Fruit fly (Drosophila melanogaster): Measurements from ENCODE around the gene eIF4H1.
A peak's percentile ranks its signal among the peaks of the same experiment; 100 is the strongest.

eIF4H1 gene

DNA sequence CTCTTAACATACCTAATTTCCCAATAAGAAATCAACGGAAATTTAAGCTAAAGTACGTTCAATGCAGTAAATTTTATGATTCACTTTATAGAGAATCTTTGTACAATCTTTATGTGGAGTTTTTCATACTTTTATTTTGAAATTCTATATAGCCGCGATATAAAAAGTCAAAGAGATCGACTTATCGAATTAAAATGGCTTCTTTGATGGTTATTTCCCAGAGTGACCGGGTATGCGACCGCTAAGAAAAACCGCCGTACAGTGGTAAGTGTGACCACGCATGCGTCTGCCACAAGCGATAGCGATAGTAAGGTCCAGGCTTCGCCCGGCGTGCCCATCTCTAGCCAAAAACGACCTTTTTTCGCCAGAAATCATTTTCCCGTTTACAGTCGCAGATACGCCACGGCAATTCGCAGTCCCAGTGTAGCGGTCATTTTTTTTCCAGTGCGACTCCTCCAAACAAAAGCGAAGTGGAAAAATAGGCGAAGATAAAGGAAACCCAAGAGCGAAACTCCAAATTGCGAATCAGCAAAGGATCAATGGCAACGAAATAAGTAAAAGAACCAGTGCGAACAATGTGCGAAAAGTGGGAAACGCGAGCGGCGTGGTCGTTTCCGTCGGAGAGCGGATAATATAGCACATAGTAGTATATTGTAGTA is 25.9 kb upstream of the eIF4H1 start, which contains the start of gene hang (continued):
- TF ChIP-seq H2.0 (GFP tag; IDR thresholded peaks at IDR 0.05) (peak; percentile 28; the same call in 1 of the 2 replicates), CG14710 (tag; optimal IDR thresholded peaks at IDR 0.05) (peak; percentile 93), NFAT (GFP tag; IDR thresholded peaks at IDR 0.05) (peak; percentile 66), CG2120 (GFP tag; optimal IDR thresholded peaks at IDR 0.05) (peak; percentile 49), Mes4 (GFP tag; optimal IDR thresholded peaks at IDR 0.05) (no peak), dan (GFP tag; IDR thresholded peaks at IDR 0.05) (no peak), kni (GFP tag; optimal IDR thresholded peaks at IDR 0.05) (no peak), CG34422 (GFP tag; IDR thresholded peaks at IDR 0.05) (0 out of 3 replicates have a peak, but pooled peaks have one; percentile 41), CG3847 (GFP tag; IDR thresholded peaks at IDR 0.05) (peak; percentile 64), CG6791 (GFP tag; IDR thresholded peaks at IDR 0.05; ENCODE audit: partially characterized antibody) (peak; percentile 89), tgo (GFP tag; IDR thresholded peaks at IDR 0.05) (no peak), CG30020 (tag; optimal IDR thresholded peaks at IDR 0.05) (no peak), Jarid2 (GFP tag; optimal IDR thresholded peaks at IDR 0.05) (peak; percentile 84), gro (GFP tag; optimal IDR thresholded peaks at IDR 0.05) (peak; percentile 65)

DNA sequence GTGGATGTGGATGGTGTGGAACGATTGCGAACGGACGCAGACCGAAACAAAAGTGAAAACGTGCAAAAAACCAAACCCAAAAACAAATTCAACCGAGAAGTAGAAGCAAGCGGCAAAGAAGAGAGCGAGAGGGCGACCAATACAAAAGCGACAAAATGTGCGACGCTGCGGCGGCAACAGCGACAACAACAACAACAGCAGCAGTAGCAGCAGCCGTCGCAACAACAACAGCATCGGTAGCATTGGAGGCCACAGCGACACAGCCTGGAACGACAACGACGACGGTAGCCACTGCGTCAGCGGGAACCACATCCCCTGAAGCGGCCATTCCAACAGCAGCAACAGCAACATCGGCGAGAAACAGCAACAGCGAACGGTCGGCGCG is 25.3 kb upstream of the eIF4H1 start:
- TF ChIP-seq CG7963 (GFP tag; IDR thresholded peaks at IDR 0.05; ENCODE audit: partially characterized antibody), result no peak
- 0 out of 2 replicates have a peak, but pooled peaks have one; percentile 6 for TF ChIP-seq Rfx (GFP tag; IDR thresholded peaks at IDR 0.05)
- TF ChIP-seq odd (GFP tag; optimal IDR thresholded peaks at IDR 0.05), result peak; percentile 8
- TF ChIP-seq CG3838 (GFP tag; optimal IDR thresholded peaks at IDR 0.05), result no peak
- no peak for TF ChIP-seq CG8089 (GFP tag; optimal IDR thresholded peaks at IDR 0.05)
- no peak for TF ChIP-seq tap (tag; optimal IDR thresholded peaks at IDR 0.05)
- TF ChIP-seq HLH4C (GFP tag; IDR thresholded peaks at IDR 0.05; ENCODE audit: partially characterized antibody), result no peak
- TF ChIP-seq CG4360 (GFP tag; IDR thresholded peaks at IDR 0.05), result peak; percentile 87
- peak; percentile 16 for TF ChIP-seq cg (GFP tag; optimal IDR thresholded peaks at IDR 0.05)
- TF ChIP-seq Trl (optimal IDR thresholded peaks at IDR 0.05), result peak in 1 of 2 experiments; percentile 31
- no peak for TF ChIP-seq Trl (GFP tag; optimal IDR thresholded peaks at IDR 0.05)
- TF ChIP-seq Dll (GFP tag; IDR thresholded peaks at IDR 0.05; ENCODE audit: partially characterized antibody), result no peak
- peak; percentile 54; the same call in 1 of the 2 replicates for TF ChIP-seq Drgx (GFP tag; IDR thresholded peaks at IDR 0.05)
- peak; percentile 23; the same call in 1 of the 2 replicates for TF ChIP-seq Adf1 (GFP tag; IDR thresholded peaks at IDR 0.05)
- TF ChIP-seq CG10209 (GFP tag; optimal IDR thresholded peaks at IDR 0.05), result no peak
- TF ChIP-seq Fer2 (tag; optimal IDR thresholded peaks at IDR 0.05), result no peak
- TF ChIP-seq kay (GFP tag; optimal IDR thresholded peaks at IDR 0.05), result no peak
- peak; percentile 51; the same call in 1 of the 3 replicates for TF ChIP-seq ci (GFP tag; IDR thresholded peaks at IDR 0.05)

DNA sequence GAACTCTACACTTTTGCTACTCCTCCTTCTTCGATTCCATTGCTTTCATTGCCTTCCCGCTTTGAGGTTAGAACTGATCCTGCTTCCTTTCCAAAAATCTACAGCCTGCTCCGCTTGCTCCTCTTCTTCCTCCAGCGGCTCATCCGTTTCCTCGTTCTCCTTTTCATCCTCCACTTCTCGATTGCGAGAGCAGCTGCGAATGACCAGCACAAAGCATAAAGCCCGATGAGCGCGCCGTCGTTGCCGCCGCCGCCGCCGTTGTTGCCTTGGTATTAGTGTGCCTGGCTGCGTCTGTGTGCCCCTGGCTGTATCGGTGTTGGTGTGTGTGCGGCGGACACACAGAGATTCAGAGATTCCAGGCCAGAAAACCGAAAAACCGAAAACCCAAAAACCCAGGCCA is 24.2 kb upstream of the eIF4H1 start:
- TF ChIP-seq Trl (optimal IDR thresholded peaks at IDR 0.05) (peak; percentile 4 to 14), Trl (GFP tag; optimal IDR thresholded peaks at IDR 0.05) (no peak), psq (GFP tag; optimal IDR thresholded peaks at IDR 0.05) (peak; percentile 72), vnd (GFP tag; IDR thresholded peaks at IDR 0.05; ENCODE audit: partially characterized antibody) (no peak), Med (GFP tag) (peak; percentile 35), cg (GFP tag; optimal IDR thresholded peaks at IDR 0.05) (peak; percentile 71), slou (GFP tag; optimal IDR thresholded peaks at IDR 0.05) (no peak), Stat92E (GFP tag; optimal IDR thresholded peaks at IDR 0.05) (peak in 1 of 3 experiments; percentile 25), bigmax (GFP tag; optimal IDR thresholded peaks at IDR 0.05) (peak; percentile 71), Adf1 (GFP tag; IDR thresholded peaks at IDR 0.05) (peak; percentile 56)
